Worm (Caenorhabditis elegans) whole organism, L2 larva: ENCODE measurements around the gene syx-2.
A peak's percentile ranks its signal among the peaks of the same experiment; 100 is the strongest.

Experiments used
- F13H6.1 ChIP-seq: sonication (generic microtip); optimal IDR thresholded peaks from 2 replicates; lab custom pipeline; 2016; ENCODE audit warnings: missing genetic modification characterization, missing compliant biosample characterization
- ZK546.5 ChIP-seq: sonication (generic microtip); optimal IDR thresholded peaks from 2 replicates; lab custom pipeline; 2017; ENCODE audit warnings: missing biosample characterization, missing genetic modification characterization
- ama-1 ChIP-seq: fragments of 150-350 bp; optimal IDR thresholded peaks from 2 replicates; lab custom pipeline; 2018; ENCODE audit warnings: inconsistent platforms
- ceh-16 ChIP-seq: fragments of 150-350 bp; optimal IDR thresholded peaks from 2 replicates; lab custom pipeline; 2014; ENCODE audit warnings: missing biosample characterization, missing genetic modification characterization
- dmd-4 ChIP-seq: sonication (generic microtip); optimal IDR thresholded peaks from 2 replicates; lab custom pipeline; 2017; ENCODE audit warnings: missing biosample characterization, missing genetic modification characterization
- egl-27 ChIP-seq: sonication (generic microtip); optimal IDR thresholded peaks from 3 replicates; lab custom pipeline; 2017; ENCODE audit warnings: missing biosample characterization, missing genetic modification reagents, missing genetic modification characterization
- fos-1 ChIP-seq: fragments of 150-350 bp; optimal IDR thresholded peaks from 2 replicates; lab custom pipeline; 2014; ENCODE audit warnings: missing biosample characterization, missing genetic modification characterization
- gmeb-1 ChIP-seq: fragments of 150-350 bp; optimal IDR thresholded peaks from 2 replicates; lab custom pipeline; 2014; ENCODE audit warnings: missing biosample characterization, missing genetic modification characterization
- lin-39 ChIP-seq: fragments of 150-350 bp; optimal IDR thresholded peaks from 2 replicates; lab custom pipeline; 2014; ENCODE audit warnings: missing biosample characterization, missing genetic modification reagents, missing genetic modification characterization
- nhr-10 ChIP-seq: sonication (generic microtip); optimal IDR thresholded peaks from 2 replicates; lab custom pipeline; 2017; ENCODE audit warnings: missing biosample characterization, missing genetic modification characterization
- nhr-129 ChIP-seq: fragments of 150-350 bp; optimal IDR thresholded peaks from 2 replicates; lab custom pipeline; 2014; ENCODE audit warnings: missing biosample characterization, missing genetic modification characterization
- nhr-25 ChIP-seq: fragments of 150-350 bp; sonication (generic microtip); optimal IDR thresholded peaks from 3 replicates; lab custom pipeline; 2014; ENCODE audit warnings: missing biosample characterization, missing genetic modification characterization
- ztf-1 ChIP-seq: fragments of 200-800 bp; sonication (Bioruptor generic); conservative IDR thresholded peaks from 2 replicates; pipeline ENCODE4 v1.3.6; 2022; ENCODE audit warnings: missing genetic modification characterization, missing compliant biosample characterization

DNA sequence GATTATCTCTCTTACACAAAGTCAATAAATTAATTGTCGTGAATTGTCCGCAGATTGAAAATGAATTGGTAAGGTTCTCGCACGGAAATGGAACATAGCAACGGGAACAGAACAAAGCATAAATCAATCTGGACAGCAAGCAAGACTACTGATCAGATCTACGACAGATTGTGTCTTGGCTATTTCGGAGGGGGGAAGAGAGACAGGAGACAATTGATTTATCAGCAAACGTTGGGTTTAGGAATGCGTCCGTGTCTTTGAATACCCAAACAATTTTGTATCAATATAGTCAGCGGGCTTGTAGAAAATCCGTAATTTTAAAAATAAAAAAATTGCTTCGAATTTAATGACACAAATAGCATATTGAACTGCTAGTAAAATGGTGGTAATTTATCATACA lies 18.7 kb upstream of the syx-2 start:
- TF ChIP-seq F13H6.1 (tag; lab: Kevin White, UChicago) (no peak), ZK546.5 (tag; lab: Kevin White, UChicago) (no peak), gmeb-1 (no peak), fos-1 (peak; percentile 7), ztf-1 (GFP tag; lab: Robert Waterston, UW) (no peak), nhr-10 (no peak), egl-27 (tag; lab: Kevin White, UChicago) (no peak), ceh-16 (peak; percentile 67), lin-39 (no peak), nhr-25 (tag; lab: Kevin White, UChicago) (peak; percentile 43), ama-1 (lab: Kevin White, UChicago) (no peak), dmd-4 (tag; lab: Kevin White, UChicago) (no peak), nhr-129 (tag; lab: Kevin White, UChicago) (no peak)
